Worm (Caenorhabditis elegans) whole organism, L4/young adult: ENCODE data around the gene W02B12.1.

ENCODE experiments used
- W03F9.2 ChIP-seq: fragments of 150-350 bp; optimal IDR thresholded peaks from 2 replicates; lab custom pipeline; 2014; ENCODE audit warnings: missing biosample characterization, missing genetic modification characterization
- dao-5 ChIP-seq: sonication (generic microtip); optimal IDR thresholded peaks from 2 replicates; lab custom pipeline; 2016; ENCODE audit warnings: missing genotype, missing genetic modification characterization, moderate library complexity, missing compliant biosample characterization
- him-1 ChIP-seq: sonication (generic microtip); optimal IDR thresholded peaks from 2 replicates; lab custom pipeline; 2016; ENCODE audit warnings: missing genotype, missing genetic modification reagents, missing genetic modification characterization, missing compliant biosample characterization

DNA sequence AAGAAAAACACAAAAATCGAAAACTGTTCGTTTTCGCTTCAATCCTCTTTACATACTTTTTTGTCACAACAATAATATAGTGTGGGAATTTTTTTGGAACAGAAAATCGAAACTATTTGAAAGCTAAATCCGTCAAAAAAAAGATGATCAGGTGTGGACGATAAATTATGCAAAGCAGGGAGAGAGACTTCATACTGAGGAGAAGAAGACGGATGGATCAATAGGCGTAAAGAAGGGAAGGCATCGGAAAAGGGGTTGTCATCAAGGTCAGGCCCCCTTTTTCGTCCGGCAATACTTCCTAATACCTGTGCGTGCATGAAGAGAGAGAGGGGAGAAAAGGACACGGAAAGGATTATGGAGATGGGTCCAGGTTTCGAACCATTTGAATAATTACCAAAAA is 48.4 kb upstream of the W02B12.1 start:
- no peak for TF ChIP-seq W03F9.2 (tag; lab: Kevin White, UChicago)
- TF ChIP-seq him-1: no peak
- no peak for TF ChIP-seq dao-5
